Worm (Caenorhabditis elegans) whole organism, late embryonic: ENCODE measurements around the gene W06G6.10.

Experiments
- C08G9.2 ChIP-seq: sonication (generic microtip); optimal IDR thresholded peaks from 2 replicates; lab custom pipeline; 2016; ENCODE audit warnings: mild to moderate bottlenecking, missing genetic modification characterization, moderate library complexity, missing compliant biosample characterization
- C38D4.7 ChIP-seq: fragments of 200-800 bp; sonication (Bioruptor generic); optimal IDR thresholded peaks from 2 replicates; lab custom pipeline; 2018; ENCODE audit warnings: mild to moderate bottlenecking, missing genetic modification characterization, moderate library complexity, missing compliant biosample characterization
- K02D7.2 ChIP-seq: sonication (generic microtip); optimal IDR thresholded peaks from 2 replicates; lab custom pipeline; 2017; ENCODE audit warnings: mild to moderate bottlenecking, missing genetic modification characterization, missing compliant biosample characterization
- K09A11.1 ChIP-seq: sonication (generic microtip); optimal IDR thresholded peaks from 2 replicates; lab custom pipeline; 2017; ENCODE audit warnings: antibody characterized with exemption, mild to moderate bottlenecking, missing genetic modification characterization, missing compliant biosample characterization; ENCODE audit not compliant: insufficient read depth
- T23F11.4 ChIP-seq: fragments of 200-800 bp; sonication (Bioruptor generic); optimal IDR thresholded peaks from 2 replicates; lab custom pipeline; 2018; ENCODE audit warnings: mild to moderate bottlenecking, missing genetic modification characterization, missing compliant biosample characterization
- ceh-22 ChIP-seq: sonication (generic microtip); optimal IDR thresholded peaks from 2 replicates; lab custom pipeline; 2017; ENCODE audit warnings: missing biosample characterization, missing genetic modification characterization
- ceh-31 ChIP-seq: sonication (generic microtip); optimal IDR thresholded peaks from 2 replicates; lab custom pipeline; 2016; ENCODE audit warnings: missing genetic modification characterization, missing compliant biosample characterization
- ceh-34 ChIP-seq: sonication (generic microtip); optimal IDR thresholded peaks from 2 replicates; lab custom pipeline; 2016; ENCODE audit warnings: mild to moderate bottlenecking, missing genetic modification characterization, missing compliant biosample characterization
- ceh-45 ChIP-seq: fragments of 200-800 bp; sonication (Bioruptor generic); IDR thresholded peaks from 2 replicates; pipeline ENCODE4 v1.3.6; 2022; ENCODE audit warnings: missing genetic modification reagents, missing genetic modification characterization, missing compliant biosample characterization
- ceh-48 ChIP-seq: sonication (generic microtip); optimal IDR thresholded peaks from 2 replicates; lab custom pipeline; 2016; ENCODE audit warnings: missing genetic modification characterization, inconsistent platforms, missing compliant biosample characterization
- ceh-6 ChIP-seq: fragments of 200-800 bp; sonication (Bioruptor generic); optimal IDR thresholded peaks from 2 replicates; lab custom pipeline; 2018; ENCODE audit warnings: mild to moderate bottlenecking, missing genetic modification characterization, missing compliant biosample characterization
- che-1 ChIP-seq: sonication (generic microtip); optimal IDR thresholded peaks from 2 replicates; lab custom pipeline; 2016; ENCODE audit warnings: mild to moderate bottlenecking, missing genetic modification characterization, missing compliant biosample characterization
- elt-2 ChIP-seq: sonication (generic microtip); optimal IDR thresholded peaks from 2 replicates; lab custom pipeline; 2016; ENCODE audit warnings: missing genetic modification reagents, missing genetic modification characterization, missing compliant biosample characterization
- elt-4 ChIP-seq: sonication (generic microtip); optimal IDR thresholded peaks from 2 replicates; lab custom pipeline; 2016; ENCODE audit warnings: missing genetic modification characterization, missing compliant biosample characterization
- eyg-1 ChIP-seq: sonication (generic microtip); optimal IDR thresholded peaks from 2 replicates; lab custom pipeline; 2016; ENCODE audit warnings: missing genotype, missing genetic modification characterization, missing compliant biosample characterization
- fkh-6 ChIP-seq: sonication (generic microtip); optimal IDR thresholded peaks from 2 replicates; lab custom pipeline; 2016; ENCODE audit warnings: missing genetic modification characterization, missing compliant biosample characterization
- hlh-13 ChIP-seq: fragments of 200-800 bp; sonication (Bioruptor generic); optimal IDR thresholded peaks from 2 replicates; lab custom pipeline; 2018; ENCODE audit warnings: mild to moderate bottlenecking, missing genetic modification characterization, missing compliant biosample characterization
- hlh-6 ChIP-seq: sonication (generic microtip); optimal IDR thresholded peaks from 2 replicates; lab custom pipeline; 2016; ENCODE audit warnings: missing genotype, missing genetic modification characterization, missing compliant biosample characterization
- lin-11 ChIP-seq: fragments of 200-800 bp; sonication (Bioruptor generic); optimal IDR thresholded peaks from 2 replicates; lab custom pipeline; 2018; ENCODE audit warnings: mild to moderate bottlenecking, missing genetic modification characterization, missing compliant biosample characterization
- nfya-1 ChIP-seq: sonication (generic microtip); optimal IDR thresholded peaks from 2 replicates; lab custom pipeline; 2017; ENCODE audit warnings: missing genetic modification characterization, mild to moderate bottlenecking, missing compliant biosample characterization, antibody characterized with exemption, moderate library complexity
- odd-2 ChIP-seq: sonication (generic microtip); optimal IDR thresholded peaks from 2 replicates; lab custom pipeline; 2017; ENCODE audit warnings: antibody characterized with exemption, mild to moderate bottlenecking, missing genetic modification characterization, missing compliant biosample characterization
- pag-3 ChIP-seq: sonication (generic microtip); optimal IDR thresholded peaks from 2 replicates; lab custom pipeline; 2016; ENCODE audit warnings: missing compliant biosample characterization, missing genetic modification characterization, borderline replicate concordance
- pat-9 ChIP-seq: fragments of 200-800 bp; sonication (Bioruptor generic); optimal IDR thresholded peaks from 2 replicates; lab custom pipeline; 2018; ENCODE audit warnings: mild to moderate bottlenecking, missing genetic modification characterization, moderate library complexity, missing compliant biosample characterization
- pha-2 ChIP-seq: sonication (generic microtip); optimal IDR thresholded peaks from 2 replicates; lab custom pipeline; 2017; ENCODE audit warnings: mild to moderate bottlenecking, missing genetic modification characterization, missing compliant biosample characterization
- rnt-1 ChIP-seq: sonication (generic microtip); optimal IDR thresholded peaks from 2 replicates; lab custom pipeline; 2016; ENCODE audit warnings: missing genetic modification characterization, missing compliant biosample characterization
- sdc-2 ChIP-seq: sonication (generic microtip); optimal IDR thresholded peaks from 2 replicates; lab custom pipeline; 2016; ENCODE audit warnings: missing genotype, missing genetic modification characterization, missing compliant biosample characterization
- sox-2 ChIP-seq: fragments of 200-800 bp; sonication (Bioruptor generic); IDR thresholded peaks from 2 replicates; pipeline ENCODE4 v1.3.6; 2022; ENCODE audit warnings: missing genetic modification reagents, missing genetic modification characterization, missing compliant biosample characterization
- tbx-2 ChIP-seq: sonication (generic microtip); optimal IDR thresholded peaks from 2 replicates; lab custom pipeline; 2016; ENCODE audit warnings: missing genetic modification characterization, missing compliant biosample characterization
- ttx-3 ChIP-seq: sonication (generic microtip); optimal IDR thresholded peaks from 2 replicates; lab custom pipeline; 2016; ENCODE audit warnings: missing genetic modification reagents, missing genetic modification characterization, missing compliant biosample characterization
- unc-3 ChIP-seq, 2 experiments: fragments of 200-800 bp in 1 of 2; sonication (Bioruptor generic) in 1 of 2; sonication (generic microtip) in 1 of 2; conservative IDR thresholded peaks in 1 of 2; optimal IDR thresholded peaks in 1 of 2; 2 replicates each; pipeline versions ENCODE4 v1.3.6 to Lab custom; 2016 to 2022; ENCODE audit warnings: missing compliant biosample characterization in 2 of 2, missing genetic modification characterization in 2 of 2, missing genetic modification reagents in 1 of 2
- unc-55 ChIP-seq: sonication (generic microtip); optimal IDR thresholded peaks from 2 replicates; lab custom pipeline; 2017; ENCODE audit warnings: missing biosample characterization, missing genetic modification reagents, missing genetic modification characterization
- zip-5 ChIP-seq: sonication (generic microtip); optimal IDR thresholded peaks from 2 replicates; lab custom pipeline; 2016; ENCODE audit warnings: missing genetic modification characterization, missing compliant biosample characterization
- ztf-16 ChIP-seq: sonication (generic microtip); optimal IDR thresholded peaks from 2 replicates; lab custom pipeline; 2017; ENCODE audit warnings: missing genetic modification characterization, missing compliant biosample characterization

Gene W06G6.10

DNA sequence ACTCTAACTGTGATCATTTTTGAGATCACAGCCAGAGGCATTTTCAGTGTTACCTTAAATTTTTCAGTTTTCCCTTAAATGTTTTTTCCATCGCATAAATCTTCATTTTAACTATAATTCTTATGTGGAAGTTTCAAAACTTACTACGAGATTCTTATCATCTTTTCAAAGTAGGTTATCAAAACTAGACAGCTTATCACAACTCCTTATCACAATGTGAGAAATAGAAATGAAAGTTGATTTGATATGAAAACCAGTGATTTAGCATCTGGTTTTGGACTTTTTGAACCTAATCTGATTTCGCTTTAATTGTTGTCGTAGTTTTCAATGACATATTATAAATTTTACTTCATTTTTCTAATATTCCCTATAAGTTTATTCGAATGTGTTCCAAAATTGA, 11.1 kb downstream of the W06G6.10 start, which contains the start of gene mltn-11:
Gene mltn-11, plus strand, starts transcription at position 276 of the 400 bp plus-strand sequence.
- TF ChIP-seq pag-3 (tag; lab: Kevin White, UChicago): no peak
- TF ChIP-seq elt-2 (tag; lab: Kevin White, UChicago): peak; percentile 76

DNA sequence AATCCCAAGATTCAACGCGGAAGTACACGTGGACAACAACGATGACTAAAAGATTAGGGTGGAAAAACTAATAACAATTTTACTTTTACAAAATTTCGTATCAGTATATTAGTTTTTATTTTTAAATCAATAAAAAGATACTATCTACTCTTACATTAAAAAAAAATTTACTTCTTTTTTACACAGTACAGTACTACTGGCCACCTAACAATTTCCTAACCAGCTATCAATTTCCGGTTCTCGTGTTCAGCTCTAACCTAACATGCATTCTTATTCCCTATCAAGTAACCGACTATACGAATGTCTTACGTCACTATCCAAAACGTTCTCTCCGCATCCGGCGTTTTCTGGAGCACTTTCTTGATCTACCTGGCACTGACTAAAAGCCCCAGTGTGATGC, 17.4 kb downstream of the W06G6.10 start, which contains the start of gene srd-21:
Gene srd-21, plus strand, starts transcription at position 301 of the 400 bp plus-strand sequence.
- TF ChIP-seq pat-9 (tag; lab: Kevin White, UChicago) (no peak), T23F11.4 (GFP tag; lab: Kevin White, UChicago) (no peak), elt-2 (tag; lab: Kevin White, UChicago) (no peak), ceh-45 (no peak), lin-11 (no peak), fkh-6 (no peak), unc-3 (GFP tag; conservative IDR thresholded peaks at IDR 0.05; lab: Robert Waterston, UW) (no peak), unc-3 (tag; optimal IDR thresholded peaks at IDR 0.05; lab: Kevin White, UChicago) (no peak), K02D7.2 (tag; lab: Kevin White, UChicago) (no peak), ceh-22 (tag; lab: Kevin White, UChicago) (no peak), ttx-3 (tag; lab: Kevin White, UChicago) (no peak), hlh-13 (GFP tag; lab: Kevin White, UChicago) (no peak), eyg-1 (no peak), K09A11.1 (tag; lab: Kevin White, UChicago) (no peak), elt-4 (no peak), ceh-31 (tag; lab: Kevin White, UChicago) (no peak), sdc-2 (tag; lab: Kevin White, UChicago) (no peak), che-1 (tag; lab: Kevin White, UChicago) (no peak), zip-5 (tag; lab: Kevin White, UChicago) (no peak)

- no peak for TF ChIP-seq C38D4.7 (GFP tag; lab: Kevin White, UChicago)
- TF ChIP-seq sdc-2 (tag; lab: Kevin White, UChicago): peak; percentile 62
These were observed 18.0 kb downstream of the W06G6.10 start, which contains the start of gene W06G6.2 for ce11 chrV:16628991-16629390. W06G6.2 (plus strand) TSS chrV:16629291.

DNA sequence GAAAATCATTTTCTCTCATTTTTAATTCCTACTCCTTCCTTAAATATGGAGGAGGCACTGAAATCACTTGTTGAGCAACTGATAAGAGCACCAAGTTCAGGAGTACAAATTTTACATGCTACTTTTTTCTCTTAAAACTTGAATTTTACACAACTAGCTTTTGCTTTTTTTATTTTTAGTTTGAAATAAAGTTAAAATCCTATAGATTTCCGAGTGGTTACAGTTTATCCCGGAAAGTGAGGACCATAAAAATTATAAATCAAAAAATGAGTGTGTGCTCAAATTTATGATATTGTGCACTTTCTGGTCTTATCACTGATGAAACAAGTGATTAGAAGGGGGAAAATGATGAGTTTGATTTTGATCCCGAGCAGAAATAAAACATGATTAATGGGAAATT, 19.0 kb downstream of the W06G6.10 start, which contains the start of gene oac-53:
Gene oac-53, minus strand, starts transcription at position 9 of the 400 bp plus-strand sequence.
- TF ChIP-seq nfya-1 (tag; lab: Kevin White, UChicago): no peak
- TF ChIP-seq elt-2 (tag; lab: Kevin White, UChicago): peak; percentile 32

DNA sequence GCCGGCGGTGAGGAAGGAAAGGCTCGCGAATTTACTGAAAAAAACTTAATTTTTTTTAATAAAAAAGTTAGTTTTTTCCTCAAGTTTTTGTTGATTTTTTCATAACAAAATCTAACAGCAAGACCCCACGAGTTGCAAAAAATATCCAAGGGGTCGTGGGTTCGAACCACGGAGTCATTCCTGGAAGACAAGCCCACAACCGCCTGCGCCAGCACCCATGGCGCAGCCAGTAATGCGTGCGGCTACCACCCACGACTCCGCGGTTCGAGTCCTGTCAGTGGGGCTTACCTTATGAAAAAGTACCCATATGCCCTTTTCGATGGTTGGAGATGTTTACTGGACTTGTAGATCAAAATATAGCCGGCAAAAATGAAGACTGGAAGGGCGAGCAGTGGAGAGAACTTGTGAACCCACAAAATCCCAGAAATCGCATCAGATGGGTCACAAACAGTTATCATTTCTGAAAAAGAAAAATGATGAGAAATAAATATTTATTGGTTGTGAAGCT, 24.2 kb downstream of the W06G6.10 start, which contains the start of gene Y70C5A.2:
Gene Y70C5A.2, minus strand, starts transcription at position 458 of the 508 bp plus-strand sequence.
- TF ChIP-seq K09A11.1 (tag; lab: Kevin White, UChicago) (no peak), elt-4 (no peak), pat-9 (tag; lab: Kevin White, UChicago) (no peak), ceh-48 (no peak), pag-3 (tag; lab: Kevin White, UChicago) (peak; percentile 82), tbx-2 (tag; lab: Kevin White, UChicago) (no peak), ztf-16 (no peak), odd-2 (tag; lab: Kevin White, UChicago) (no peak)
- TF ChIP-seq, all 69 proteins: peak for 1

DNA sequence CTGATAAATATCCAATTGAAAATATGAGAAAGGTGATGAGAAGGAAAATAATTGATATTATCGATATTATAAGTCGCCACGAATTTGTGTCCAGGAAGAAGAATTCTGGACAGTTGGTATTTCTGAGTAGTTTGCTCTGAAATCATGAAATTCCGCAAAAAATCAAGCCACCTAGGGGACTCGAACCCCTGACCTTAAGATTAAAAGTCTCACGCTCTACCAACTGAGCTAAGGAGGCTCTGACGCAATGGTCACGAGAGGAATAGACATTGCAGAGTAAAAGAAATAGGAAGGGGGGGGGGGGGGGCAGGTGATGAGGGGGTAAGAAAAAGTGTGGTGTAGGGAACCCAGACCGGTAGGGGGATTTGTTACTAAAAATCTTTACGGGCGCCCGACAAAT, 25.1 kb downstream of the W06G6.10 start:
- TF ChIP-seq sox-2 (no peak), C08G9.2 (tag; lab: Kevin White, UChicago) (no peak), hlh-6 (tag; lab: Kevin White, UChicago) (no peak), rnt-1 (no peak), pha-2 (no peak), ttx-3 (tag; lab: Kevin White, UChicago) (peak; percentile 56), unc-55 (no peak), elt-2 (tag; lab: Kevin White, UChicago) (peak; percentile 26), lin-11 (peak; percentile 45), C38D4.7 (GFP tag; lab: Kevin White, UChicago) (no peak), pat-9 (tag; lab: Kevin White, UChicago) (peak; percentile 24), ceh-6 (GFP tag; lab: Kevin White, UChicago) (peak; percentile 57), ceh-34 (tag; lab: Kevin White, UChicago) (no peak), fkh-6 (no peak), K02D7.2 (tag; lab: Kevin White, UChicago) (no peak)
